Fruit fly (Drosophila melanogaster): ENCODE results near the gene CG14441.

The CG14441 gene

dm6 chrX:6688620-6689400 lies 10.5 kb upstream of the CG14441 start, which contains the start of gene CG3184 (continued):
- TF ChIP-seq CG13775 (GFP tag; optimal IDR thresholded peaks at IDR 0.05) (no peak), CG30403 (GFP tag; optimal IDR thresholded peaks at IDR 0.05) (no peak), CG3847 (GFP tag; IDR thresholded peaks at IDR 0.05) (no peak), Dip3 (GFP tag; optimal IDR thresholded peaks at IDR 0.05) (no peak), br (optimal IDR thresholded peaks at IDR 0.05) (no peak), CG7963 (GFP tag; IDR thresholded peaks at IDR 0.05; ENCODE audit: partially characterized antibody) (peak; percentile 61; the same call in 1 of the 3 replicates), pb (GFP tag; optimal IDR thresholded peaks at IDR 0.05) (no peak), crol (GFP tag; IDR thresholded peaks at IDR 0.05) (no peak), CG16815 (GFP tag; optimal IDR thresholded peaks at IDR 0.05) (no peak), Deaf1 (tag; optimal IDR thresholded peaks at IDR 0.05) (no peak), slbo (GFP tag; IDR thresholded peaks at IDR 0.05) (no peak), ab (GFP tag; optimal IDR thresholded peaks at IDR 0.05) (no peak), Max (GFP tag; optimal IDR thresholded peaks at IDR 0.05) (no peak), CkIIα-i1 (GFP tag; IDR thresholded peaks at IDR 0.05) (no peak), E2f1 (GFP tag; IDR thresholded peaks at IDR 0.05) (no peak), sens (GFP tag) (peak; percentile 30), NFAT (GFP tag; IDR thresholded peaks at IDR 0.05) (no peak), Oaz (GFP tag; IDR thresholded peaks at IDR 0.05) (no peak), Dfd (GFP tag; optimal IDR thresholded peaks at IDR 0.05) (no peak), CG1529 (GFP tag; optimal IDR thresholded peaks at IDR 0.05) (no peak), sqz (GFP tag; optimal IDR thresholded peaks at IDR 0.05) (no peak), tin (GFP tag; optimal IDR thresholded peaks at IDR 0.05) (no peak), hth (optimal IDR thresholded peaks at IDR 0.05) (no peak), CG12942 (GFP tag; optimal IDR thresholded peaks at IDR 0.05) (no peak), CG10321 (GFP tag; IDR thresholded peaks at IDR 0.05) (no peak), nmo (GFP tag; optimal IDR thresholded peaks at IDR 0.05) (no peak), z (GFP tag; IDR thresholded peaks at IDR 0.05) (no peak), sc (optimal IDR thresholded peaks at IDR 0.05) (no peak), sc (GFP tag; optimal IDR thresholded peaks at IDR 0.05) (no peak), Doc3 (GFP tag; IDR thresholded peaks at IDR 0.05; ENCODE audit: partially characterized antibody) (0 out of 3 replicates have a peak, but pooled peaks have one; percentile 33), HmgZ (tag; optimal IDR thresholded peaks at IDR 0.05) (no peak), ac (GFP tag; optimal IDR thresholded peaks at IDR 0.05) (no peak), inv (GFP tag; IDR thresholded peaks at IDR 0.05; ENCODE audit: partially characterized antibody) (0 out of 2 replicates have a peak, but pooled peaks have one; percentile 27), CG6854 (GFP tag; optimal IDR thresholded peaks at IDR 0.05) (no peak), knrl (GFP tag; IDR thresholded peaks at IDR 0.05; ENCODE audit: partially characterized antibody) (no peak), wek (GFP tag; optimal IDR thresholded peaks at IDR 0.05) (no peak), CG15514 (GFP tag; optimal IDR thresholded peaks at IDR 0.05) (no peak), Gug (GFP tag; IDR thresholded peaks at IDR 0.05) (no peak), H15 (GFP tag; IDR thresholded peaks at IDR 0.05) (no peak), gce (GFP tag; IDR thresholded peaks at IDR 0.05) (no peak), CG42726 (GFP tag; IDR thresholded peaks at IDR 0.05; ENCODE audit: partially characterized antibody) (no peak), CG6765 (GFP tag; optimal IDR thresholded peaks at IDR 0.05) (no peak), BEAF-32 (GFP tag; optimal IDR thresholded peaks at IDR 0.05) (peak; percentile 20), CG33557 (GFP tag; optimal IDR thresholded peaks at IDR 0.05) (no peak), fu2 (GFP tag; optimal IDR thresholded peaks at IDR 0.05) (no peak), Hey (tag; optimal IDR thresholded peaks at IDR 0.05) (no peak), da (GFP tag; optimal IDR thresholded peaks at IDR 0.05) (no peak), pros (GFP tag; optimal IDR thresholded peaks at IDR 0.05) (no peak), mirr (GFP tag; optimal IDR thresholded peaks at IDR 0.05) (no peak), Dll (GFP tag; IDR thresholded peaks at IDR 0.05; ENCODE audit: partially characterized antibody) (peak; percentile 29; the same call in 1 of the 4 replicates), CG14860 (GFP tag; IDR thresholded peaks at IDR 0.05; ENCODE audit: partially characterized antibody) (peak; percentile 39; the same call in 2 of the 3 replicates)

Measured in whole organism, embryonic.